Worm (Caenorhabditis elegans) whole organism, late embryonic: Measurements from ENCODE around the gene nspc-16.

Experiments
- C08G9.2 ChIP-seq: sonication (generic microtip); optimal IDR thresholded peaks from 2 replicates; lab custom pipeline; 2016; ENCODE audit warnings: mild to moderate bottlenecking, missing genetic modification characterization, moderate library complexity, missing compliant biosample characterization
- C38D4.7 ChIP-seq: fragments of 200-800 bp; sonication (Bioruptor generic); optimal IDR thresholded peaks from 2 replicates; lab custom pipeline; 2018; ENCODE audit warnings: mild to moderate bottlenecking, missing genetic modification characterization, moderate library complexity, missing compliant biosample characterization
- F13H6.1 ChIP-seq: sonication (generic microtip); optimal IDR thresholded peaks from 2 replicates; lab custom pipeline; 2016; ENCODE audit warnings: missing genetic modification characterization, missing compliant biosample characterization
- K09A11.1 ChIP-seq: sonication (generic microtip); optimal IDR thresholded peaks from 2 replicates; lab custom pipeline; 2017; ENCODE audit warnings: antibody characterized with exemption, mild to moderate bottlenecking, missing genetic modification characterization, missing compliant biosample characterization; ENCODE audit not compliant: insufficient read depth
- Y22D7AL.16 ChIP-seq: sonication (generic microtip); optimal IDR thresholded peaks from 2 replicates; lab custom pipeline; 2016; ENCODE audit warnings: missing genetic modification characterization, missing compliant biosample characterization
- ahr-1 ChIP-seq: sonication (generic microtip); optimal IDR thresholded peaks from 2 replicates; lab custom pipeline; 2016; ENCODE audit warnings: missing genetic modification characterization, missing compliant biosample characterization
- ceh-14 ChIP-seq: sonication (generic microtip); optimal IDR thresholded peaks from 2 replicates; lab custom pipeline; 2016; ENCODE audit warnings: missing genotype, missing genetic modification characterization, missing compliant biosample characterization
- ceh-18 ChIP-seq: sonication (generic microtip); optimal IDR thresholded peaks from 2 replicates; lab custom pipeline; 2016; ENCODE audit warnings: missing genetic modification characterization, missing compliant biosample characterization
- ceh-19 ChIP-seq: fragments of 200-800 bp; sonication (Bioruptor generic); optimal IDR thresholded peaks from 2 replicates; lab custom pipeline; 2018; ENCODE audit warnings: mild to moderate bottlenecking, missing genetic modification characterization, missing compliant biosample characterization
- ceh-2 ChIP-seq: sonication (generic microtip); optimal IDR thresholded peaks from 2 replicates; lab custom pipeline; 2016; ENCODE audit warnings: missing genotype, missing genetic modification characterization, missing compliant biosample characterization
- ceh-22 ChIP-seq: sonication (generic microtip); optimal IDR thresholded peaks from 2 replicates; lab custom pipeline; 2017; ENCODE audit warnings: missing biosample characterization, missing genetic modification characterization
- ceh-30 ChIP-seq: fragments of 150-350 bp; optimal IDR thresholded peaks from 2 replicates; lab custom pipeline; 2014; ENCODE audit warnings: missing biosample characterization, missing genetic modification characterization
- ceh-34 ChIP-seq: sonication (generic microtip); optimal IDR thresholded peaks from 2 replicates; lab custom pipeline; 2016; ENCODE audit warnings: mild to moderate bottlenecking, missing genetic modification characterization, missing compliant biosample characterization
- ceh-9 ChIP-seq: sonication (generic microtip); optimal IDR thresholded peaks from 2 replicates; lab custom pipeline; 2016; ENCODE audit warnings: mild to moderate bottlenecking, missing genetic modification characterization, inconsistent platforms, missing compliant biosample characterization
- dmd-4 ChIP-seq: sonication (generic microtip); optimal IDR thresholded peaks from 2 replicates; lab custom pipeline; 2016; ENCODE audit warnings: borderline replicate concordance, missing genetic modification characterization, missing compliant biosample characterization
- dve-1 ChIP-seq: sonication (generic microtip); optimal IDR thresholded peaks from 2 replicates; lab custom pipeline; 2017; ENCODE audit warnings: antibody characterized with exemption, mild to moderate bottlenecking, missing genetic modification characterization, missing compliant biosample characterization
- eyg-1 ChIP-seq: sonication (generic microtip); optimal IDR thresholded peaks from 2 replicates; lab custom pipeline; 2016; ENCODE audit warnings: missing genotype, missing genetic modification characterization, missing compliant biosample characterization
- fax-1 ChIP-seq: sonication (generic microtip); optimal IDR thresholded peaks from 2 replicates; lab custom pipeline; 2016; ENCODE audit warnings: missing genotype, missing genetic modification characterization, missing compliant biosample characterization
- fkh-6 ChIP-seq: sonication (generic microtip); optimal IDR thresholded peaks from 2 replicates; lab custom pipeline; 2016; ENCODE audit warnings: missing genetic modification characterization, missing compliant biosample characterization
- gmeb-2 ChIP-seq: sonication (generic microtip); optimal IDR thresholded peaks from 2 replicates; lab custom pipeline; 2016; ENCODE audit warnings: missing genetic modification characterization, inconsistent platforms, missing compliant biosample characterization
- hlh-13 ChIP-seq: fragments of 200-800 bp; sonication (Bioruptor generic); optimal IDR thresholded peaks from 2 replicates; lab custom pipeline; 2018; ENCODE audit warnings: mild to moderate bottlenecking, missing genetic modification characterization, missing compliant biosample characterization
- hlh-30 ChIP-seq: sonication (generic microtip); optimal IDR thresholded peaks from 2 replicates; lab custom pipeline; 2017; ENCODE audit warnings: antibody characterized with exemption, missing genetic modification characterization, missing compliant biosample characterization; ENCODE audit not compliant: insufficient read depth
- hlh-6 ChIP-seq: sonication (generic microtip); optimal IDR thresholded peaks from 2 replicates; lab custom pipeline; 2016; ENCODE audit warnings: missing genotype, missing genetic modification characterization, missing compliant biosample characterization
- hlh-8 ChIP-seq: sonication (generic microtip); optimal IDR thresholded peaks from 2 replicates; lab custom pipeline; 2016; ENCODE audit warnings: missing genotype, missing genetic modification characterization, missing compliant biosample characterization
- lin-11 ChIP-seq: fragments of 200-800 bp; sonication (Bioruptor generic); optimal IDR thresholded peaks from 2 replicates; lab custom pipeline; 2018; ENCODE audit warnings: mild to moderate bottlenecking, missing genetic modification characterization, missing compliant biosample characterization
- mec-3 ChIP-seq: sonication (generic microtip); optimal IDR thresholded peaks from 2 replicates; lab custom pipeline; 2016; ENCODE audit warnings: borderline replicate concordance, missing genetic modification characterization, missing compliant biosample characterization
- nfya-1 ChIP-seq: sonication (generic microtip); optimal IDR thresholded peaks from 2 replicates; lab custom pipeline; 2017; ENCODE audit warnings: missing genetic modification characterization, mild to moderate bottlenecking, missing compliant biosample characterization, antibody characterized with exemption, moderate library complexity
- nhr-232 ChIP-seq: sonication (generic microtip); optimal IDR thresholded peaks from 2 replicates; lab custom pipeline; 2016; ENCODE audit warnings: missing genetic modification characterization, missing compliant biosample characterization
- npax-4 ChIP-seq: sonication (generic microtip); optimal IDR thresholded peaks from 2 replicates; lab custom pipeline; 2016; ENCODE audit warnings: missing genetic modification characterization, missing compliant biosample characterization
- odd-2 ChIP-seq: sonication (generic microtip); optimal IDR thresholded peaks from 2 replicates; lab custom pipeline; 2017; ENCODE audit warnings: antibody characterized with exemption, mild to moderate bottlenecking, missing genetic modification characterization, missing compliant biosample characterization
- pat-9 ChIP-seq: fragments of 200-800 bp; sonication (Bioruptor generic); optimal IDR thresholded peaks from 2 replicates; lab custom pipeline; 2018; ENCODE audit warnings: mild to moderate bottlenecking, missing genetic modification characterization, moderate library complexity, missing compliant biosample characterization
- pqm-1 ChIP-seq: sonication (generic microtip); optimal IDR thresholded peaks from 2 replicates; lab custom pipeline; 2016; ENCODE audit warnings: missing genetic modification characterization, missing compliant biosample characterization
- pros-1 ChIP-seq: fragments of 150-350 bp; optimal IDR thresholded peaks from 2 replicates; lab custom pipeline; 2014; ENCODE audit warnings: missing biosample characterization, missing genetic modification reagents, missing genetic modification characterization
- rnt-1 ChIP-seq: sonication (generic microtip); optimal IDR thresholded peaks from 2 replicates; lab custom pipeline; 2016; ENCODE audit warnings: missing genetic modification characterization, missing compliant biosample characterization
- sdc-2 ChIP-seq: sonication (generic microtip); optimal IDR thresholded peaks from 2 replicates; lab custom pipeline; 2016; ENCODE audit warnings: missing genotype, missing genetic modification characterization, missing compliant biosample characterization
- sox-4 ChIP-seq: sonication (generic microtip); optimal IDR thresholded peaks from 2 replicates; lab custom pipeline; 2017; ENCODE audit warnings: mild to moderate bottlenecking, missing genetic modification characterization, inconsistent platforms, missing compliant biosample characterization
- syd-9 ChIP-seq: sonication (generic microtip); optimal IDR thresholded peaks from 2 replicates; lab custom pipeline; 2016; ENCODE audit warnings: mild to moderate bottlenecking, missing genetic modification characterization, moderate library complexity, missing compliant biosample characterization
- tbx-2 ChIP-seq: sonication (generic microtip); optimal IDR thresholded peaks from 2 replicates; lab custom pipeline; 2016; ENCODE audit warnings: missing genetic modification characterization, missing compliant biosample characterization
- ttx-3 ChIP-seq: sonication (generic microtip); optimal IDR thresholded peaks from 2 replicates; lab custom pipeline; 2016; ENCODE audit warnings: missing genetic modification reagents, missing genetic modification characterization, missing compliant biosample characterization
- unc-3 ChIP-seq, 2 experiments: fragments of 200-800 bp in 1 of 2; sonication (Bioruptor generic) in 1 of 2; sonication (generic microtip) in 1 of 2; conservative IDR thresholded peaks in 1 of 2; optimal IDR thresholded peaks in 1 of 2; 2 replicates each; pipeline versions ENCODE4 v1.3.6 to Lab custom; 2016 to 2022; ENCODE audit warnings: missing compliant biosample characterization in 2 of 2, missing genetic modification characterization in 2 of 2, missing genetic modification reagents in 1 of 2
- unc-42 ChIP-seq: sonication (generic microtip); optimal IDR thresholded peaks from 2 replicates; lab custom pipeline; 2016; ENCODE audit warnings: missing genotype, missing genetic modification characterization, missing compliant biosample characterization
- unc-55 ChIP-seq: sonication (generic microtip); optimal IDR thresholded peaks from 2 replicates; lab custom pipeline; 2017; ENCODE audit warnings: missing biosample characterization, missing genetic modification reagents, missing genetic modification characterization
- zip-5 ChIP-seq: sonication (generic microtip); optimal IDR thresholded peaks from 2 replicates; lab custom pipeline; 2016; ENCODE audit warnings: missing genetic modification characterization, missing compliant biosample characterization

The nspc-16 gene

DNA sequence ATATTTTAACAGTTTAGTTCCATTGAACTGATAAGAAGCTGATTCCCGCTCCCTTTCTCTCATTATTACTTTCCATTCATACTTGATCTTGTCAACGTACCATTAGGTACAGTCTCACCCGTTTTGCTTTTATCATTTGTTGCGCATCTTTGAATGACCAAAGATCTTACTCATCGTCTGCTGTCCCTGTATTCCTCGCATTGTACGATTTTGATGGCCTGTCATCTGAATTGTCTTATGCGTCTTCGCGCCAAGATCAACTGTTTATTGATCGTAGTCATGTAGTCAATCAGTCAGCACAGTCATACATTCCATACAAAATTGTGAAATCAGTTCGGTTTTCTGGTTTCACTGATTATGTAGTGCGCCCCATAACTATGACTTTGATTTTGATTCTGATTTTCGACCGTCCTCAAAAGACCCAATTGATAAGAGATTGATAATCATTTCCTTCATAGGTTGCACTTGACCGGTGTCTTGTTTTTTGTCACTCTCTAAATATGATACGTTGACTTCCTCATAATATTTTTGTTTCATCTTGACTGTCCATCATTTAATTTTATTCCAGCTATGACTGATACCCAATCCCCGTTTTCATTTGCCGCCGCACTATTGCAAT is 34.7 kb downstream of the nspc-16 start, which contains the start of gene nhr-3:
Gene nhr-3, plus strand, starts transcription at position 569 of the 619 bp plus-strand sequence.
- no peak for TF ChIP-seq C08G9.2 (tag; lab: Kevin White, UChicago)

DNA sequence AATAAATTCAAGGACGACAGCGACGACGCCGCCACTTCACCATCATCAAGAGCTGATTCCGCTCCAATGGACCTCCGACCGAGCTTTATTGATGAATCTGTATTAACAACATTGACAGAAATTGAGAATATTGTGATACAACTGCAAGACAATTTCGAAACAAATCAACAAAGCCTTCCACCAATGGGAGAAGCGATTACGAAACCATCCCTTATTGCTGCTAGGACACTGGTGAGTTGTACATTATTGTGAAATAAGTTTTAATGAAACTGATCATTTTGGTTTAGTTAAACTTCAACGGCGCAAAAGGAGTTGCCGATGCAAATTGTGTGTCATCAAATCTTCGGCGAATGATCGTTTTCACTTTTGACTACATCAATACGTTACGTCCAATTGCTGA is 35.7 kb downstream of the nspc-16 start:
- TF ChIP-seq nfya-1 (tag; lab: Kevin White, UChicago) (peak; percentile 4), zip-5 (no peak)
- TF ChIP-seq, all 69 proteins: peak for 1

DNA sequence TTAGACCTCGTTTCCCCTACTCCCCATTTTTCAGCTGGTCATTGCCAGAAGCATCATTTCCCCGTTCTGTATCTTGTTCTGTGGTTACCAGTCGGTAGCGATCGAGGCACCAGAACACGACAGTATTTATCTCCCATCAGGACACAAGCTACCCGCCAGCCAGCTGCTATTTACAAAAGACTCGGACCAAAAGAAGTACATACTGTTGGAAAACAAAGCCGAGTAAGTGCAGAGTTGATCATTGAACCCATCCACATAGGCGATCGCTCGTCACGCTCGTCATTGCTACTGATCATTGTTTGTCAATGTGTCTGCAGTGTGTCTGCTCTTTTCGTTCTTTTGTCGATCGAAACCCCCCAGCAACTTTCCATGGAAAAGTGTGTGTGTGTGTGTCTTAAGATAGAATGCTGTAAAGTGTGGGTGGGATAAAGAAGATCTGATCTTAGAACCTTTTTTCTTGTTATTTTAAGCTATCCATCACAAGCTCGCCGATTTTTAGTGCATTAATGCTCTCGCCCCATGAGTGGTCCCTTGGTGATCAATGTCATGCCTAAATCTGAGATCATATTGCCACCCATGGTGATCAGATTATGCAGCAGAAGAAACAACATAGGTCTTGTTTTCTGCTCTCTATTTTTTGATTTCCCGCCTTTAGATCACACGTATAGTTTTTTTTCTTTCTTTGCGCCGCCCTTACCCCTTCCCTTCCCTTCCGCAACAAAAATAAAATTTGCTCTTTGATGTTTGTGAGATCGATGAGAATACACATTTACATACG is 36.3 kb downstream of the nspc-16 start:
- TF ChIP-seq fkh-6 (tag; lab: Kevin White, UChicago) (no peak), unc-42 (tag; lab: Kevin White, UChicago) (peak; percentile 75), eyg-1 (no peak), ahr-1 (no peak), ceh-34 (tag; lab: Kevin White, UChicago) (no peak), unc-3 (GFP tag; conservative IDR thresholded peaks at IDR 0.05; lab: Robert Waterston, UW) (no peak), unc-3 (tag; optimal IDR thresholded peaks at IDR 0.05; lab: Kevin White, UChicago) (peak; percentile 49)

DNA sequence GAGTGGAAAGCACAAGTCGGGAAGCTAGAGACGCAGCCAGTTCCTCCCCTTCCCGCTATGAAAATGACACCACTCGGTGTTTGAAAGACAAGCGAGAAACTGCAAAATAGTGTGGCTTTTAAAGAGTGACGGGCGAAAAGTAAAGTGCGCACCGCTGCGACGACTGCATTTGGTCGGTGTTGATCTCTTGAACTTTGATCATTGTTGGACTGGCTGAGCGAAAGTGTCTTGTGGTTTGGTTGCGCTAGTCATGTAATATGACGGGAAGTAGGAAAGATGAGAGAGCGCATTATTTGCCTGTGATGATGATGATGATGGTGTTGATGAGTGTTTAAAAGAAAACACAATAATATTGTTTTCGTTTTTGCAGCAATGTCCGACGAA is 36.9 kb downstream of the nspc-16 start:
- TF ChIP-seq F13H6.1 (tag; lab: Kevin White, UChicago), result peak; percentile 95
- TF ChIP-seq ceh-14 (tag; lab: Kevin White, UChicago), result peak; percentile 74
- no peak for TF ChIP-seq pat-9
- TF ChIP-seq tbx-2 (tag; lab: Kevin White, UChicago), result peak; percentile 94
- TF ChIP-seq odd-2 (tag; lab: Kevin White, UChicago), result no peak
- TF ChIP-seq hlh-13 (GFP tag; lab: Kevin White, UChicago), result no peak
- peak; percentile 53 for TF ChIP-seq K09A11.1 (tag; lab: Kevin White, UChicago)
- peak; percentile 88 for TF ChIP-seq unc-55 (GFP tag; lab: Kevin White, UChicago)
- TF ChIP-seq rnt-1 (tag; lab: Kevin White, UChicago), result peak; percentile 89
- peak; percentile 74 for TF ChIP-seq ceh-2 (tag; lab: Kevin White, UChicago)
- TF ChIP-seq pqm-1 (tag; lab: Kevin White, UChicago), result peak; percentile 60
- TF ChIP-seq nhr-232 (tag; lab: Kevin White, UChicago), result no peak
- peak; percentile 97 for TF ChIP-seq dve-1 (tag; lab: Kevin White, UChicago)
- no peak for TF ChIP-seq gmeb-2 (tag; lab: Kevin White, UChicago)
- no peak for TF ChIP-seq lin-11 (tag; lab: Kevin White, UChicago)
- no peak for TF ChIP-seq npax-4 (tag; lab: Kevin White, UChicago)
- TF ChIP-seq eyg-1, result no peak
- peak; percentile 31 for TF ChIP-seq syd-9 (tag; lab: Kevin White, UChicago)
- no peak for TF ChIP-seq C38D4.7 (GFP tag; lab: Kevin White, UChicago)
- TF ChIP-seq sox-4 (tag; lab: Kevin White, UChicago), result no peak
- TF ChIP-seq unc-42 (tag; lab: Kevin White, UChicago), result peak; percentile 49
- peak; percentile 61 for TF ChIP-seq sdc-2 (tag; lab: Kevin White, UChicago)
- no peak for TF ChIP-seq ceh-22 (tag; lab: Kevin White, UChicago)
- no peak for TF ChIP-seq Y22D7AL.16
- TF ChIP-seq zip-5, result no peak
- peak; percentile 95 for TF ChIP-seq ceh-18 (tag; lab: Kevin White, UChicago)
- no peak for TF ChIP-seq mec-3 (tag; lab: Kevin White, UChicago)
- peak; percentile 53 for TF ChIP-seq dmd-4
- TF ChIP-seq ceh-9, result no peak
- peak; percentile 99 for TF ChIP-seq ceh-34 (tag; lab: Kevin White, UChicago)
- TF ChIP-seq hlh-6 (tag; lab: Kevin White, UChicago), result no peak
- no peak for TF ChIP-seq hlh-8 (tag; lab: Kevin White, UChicago)
- TF ChIP-seq ttx-3 (tag; lab: Kevin White, UChicago), result no peak
- no peak for TF ChIP-seq fax-1 (tag; lab: Kevin White, UChicago)
- peak; percentile 75 for TF ChIP-seq pros-1 (tag; lab: Kevin White, UChicago)
- TF ChIP-seq hlh-30 (tag; lab: Kevin White, UChicago), result peak; percentile 77
- peak; percentile 66 for TF ChIP-seq ceh-19 (GFP tag; lab: Kevin White, UChicago)
- peak; percentile 61 for TF ChIP-seq ceh-30 (tag; lab: Kevin White, UChicago)
